Worm (Caenorhabditis elegans): Measurements from ENCODE around the gene fbxa-209.

fbxa-209 gene

DNA sequence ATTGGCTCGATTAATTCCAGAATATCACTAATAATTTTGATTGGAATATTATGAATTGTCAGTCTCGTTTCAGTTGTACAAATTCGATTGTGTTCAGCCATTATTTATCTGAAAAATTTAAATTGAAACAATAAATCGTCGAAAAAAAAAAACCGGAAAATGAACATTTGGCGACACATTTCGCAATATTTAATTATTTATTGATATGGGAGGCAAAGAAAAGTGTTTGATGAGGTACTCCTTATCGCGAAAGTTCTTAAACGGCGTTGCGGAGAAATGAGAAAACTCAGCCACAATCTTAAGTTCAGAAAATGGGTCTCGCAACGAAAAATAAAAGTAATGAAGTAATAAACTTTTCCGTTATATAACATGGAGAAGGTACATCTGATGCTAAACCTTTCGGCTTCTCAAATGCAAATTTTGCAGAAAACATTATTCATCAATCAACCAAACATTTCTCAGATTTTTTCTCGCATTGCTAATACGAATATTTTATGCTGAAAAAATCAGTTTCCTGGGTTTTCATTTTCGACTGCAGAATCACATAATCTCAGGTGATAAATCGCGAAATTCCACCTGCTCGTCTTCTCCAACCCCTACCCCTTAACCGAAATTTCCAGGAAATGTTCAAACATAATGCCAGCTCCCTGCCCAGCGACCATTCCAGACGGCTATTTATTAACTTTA is 27.0 kb downstream of the fbxa-209 start, which contains the start of the genes T06E6.15 and sri-7:
T06E6.15 (minus strand) TSS at position 101 of the 687 bp plus-strand sequence.
sri-7 (plus strand) TSS at position 637 of the 687 bp plus-strand sequence.
- TF ChIP-seq bed-2 (GFP tag; IDR thresholded peaks at IDR 0.05): no peak
- TF ChIP-seq F37B4.10 (GFP tag; IDR thresholded peaks at IDR 0.05): no peak
- no peak for TF ChIP-seq nhr-120 (GFP tag; IDR thresholded peaks at IDR 0.05)
- no peak for TF ChIP-seq F49E8.2 (tag; optimal IDR thresholded peaks at IDR 0.05; ENCODE audit: insufficient read depth)
- TF ChIP-seq hmg-20 (GFP tag; IDR thresholded peaks at IDR 0.05): no peak

- no peak for TF ChIP-seq hmg-20 (GFP tag; IDR thresholded peaks at IDR 0.05)
- TF ChIP-seq attf-5 (GFP tag; optimal IDR thresholded peaks at IDR 0.05): no peak
- TF ChIP-seq nhr-27 (tag; optimal IDR thresholded peaks at IDR 0.05): no peak
- TF ChIP-seq ceh-27 (GFP tag; optimal IDR thresholded peaks at IDR 0.05): no peak
- no peak for TF ChIP-seq egl-44 (GFP tag; IDR thresholded peaks at IDR 0.05)
- TF ChIP-seq F33H1.4 (GFP tag; IDR thresholded peaks at IDR 0.05): no peak
- TF ChIP-seq mel-28 (tag; optimal IDR thresholded peaks at IDR 0.05; ENCODE audit: borderline replicate concordance): no peak
Observed at ce11 chrV:15398728-15399127, 28.1 kb downstream of the fbxa-209 start, which contains the start of gene fbxa-199. Gene fbxa-199 (minus strand): TSS chrV:15398828.

- TF ChIP-seq madf-3 (GFP tag; IDR thresholded peaks at IDR 0.05): 0 out of 2 replicates have a peak, but pooled peaks have one; percentile 16
- peak; percentile 76 for TF ChIP-seq attf-6 (GFP tag; IDR thresholded peaks at IDR 0.05)
- no peak for TF ChIP-seq lin-40 (tag; optimal IDR thresholded peaks at IDR 0.05)
- TF ChIP-seq die-1 (tag; optimal IDR thresholded peaks at IDR 0.05): no peak
- no peak for TF ChIP-seq dox-1 (GFP tag; IDR thresholded peaks at IDR 0.05)
- no peak for TF ChIP-seq aptf-3 (GFP tag; IDR thresholded peaks at IDR 0.05)
- TF ChIP-seq ccch-3 (GFP tag; optimal IDR thresholded peaks at IDR 0.05): no peak
- no peak for TF ChIP-seq lag-1 (GFP tag; IDR thresholded peaks at IDR 0.05)
- peak; percentile 51 for TF ChIP-seq xnd-1 (tag; optimal IDR thresholded peaks at IDR 0.05)
- TF ChIP-seq bed-2 (GFP tag; IDR thresholded peaks at IDR 0.05): no peak
- no peak for TF ChIP-seq snpc-1.3 (tag; optimal IDR thresholded peaks at IDR 0.05; ENCODE audit: insufficient read depth)
- no peak for TF ChIP-seq attf-3 (GFP tag; conservative IDR thresholded peaks at IDR 0.05)
- no peak for TF ChIP-seq ceh-79 (tag; optimal IDR thresholded peaks at IDR 0.05)
- TF ChIP-seq C06A6.2 (GFP tag; conservative IDR thresholded peaks at IDR 0.05): no peak
- no peak for TF ChIP-seq F33H1.4 (GFP tag; IDR thresholded peaks at IDR 0.05)
- peak; percentile 37 for TF ChIP-seq lsl-1 (GFP tag; optimal IDR thresholded peaks at IDR 0.05)
- TF ChIP-seq repo-1 (tag; optimal IDR thresholded peaks at IDR 0.05): no peak
- no peak for TF ChIP-seq F22D6.2 (tag; optimal IDR thresholded peaks at IDR 0.05)
- TF ChIP-seq nfyb-1 (GFP tag; IDR thresholded peaks at IDR 0.05): no peak
- no peak for TF ChIP-seq mel-28 (tag; optimal IDR thresholded peaks at IDR 0.05; ENCODE audit: borderline replicate concordance)
- TF ChIP-seq nhr-90 (tag; optimal IDR thresholded peaks at IDR 0.05): no peak
- peak; percentile 83 for TF ChIP-seq hsf-1 (GFP tag; IDR thresholded peaks at IDR 0.05)
- no peak for TF ChIP-seq ZK185.1 (tag; optimal IDR thresholded peaks at IDR 0.05; ENCODE audit: poor library complexity, severe bottlenecking)
- TF ChIP-seq snpc-4 (GFP tag; optimal IDR thresholded peaks at IDR 0.05): peak; percentile 29
- no peak for TF ChIP-seq snpc-4 (tag; optimal IDR thresholded peaks at IDR 0.05)
- no peak for TF ChIP-seq ztf-6 (GFP tag; IDR thresholded peaks at IDR 0.05)
- peak; percentile 25; the same call in 1 of the 2 replicates for TF ChIP-seq pbrm-1 (GFP tag; IDR thresholded peaks at IDR 0.05)
- no peak for TF ChIP-seq Y56A3A.18 (GFP tag; IDR thresholded peaks at IDR 0.05)
- no peak for TF ChIP-seq sptf-2 (GFP tag; optimal IDR thresholded peaks at IDR 0.05)
- no peak for TF ChIP-seq F52B5.7 (tag; optimal IDR thresholded peaks at IDR 0.05)
- peak; percentile 37 for TF ChIP-seq him-1 (tag; optimal IDR thresholded peaks at IDR 0.05)
- TF ChIP-seq hlh-26 (GFP tag; conservative IDR thresholded peaks at IDR 0.05): no peak
- TF ChIP-seq Y95B8A.8 (GFP tag; IDR thresholded peaks at IDR 0.05): peak; percentile 56; the same call in 1 of the 2 replicates
- TF ChIP-seq hmg-1.2 (GFP tag; IDR thresholded peaks at IDR 0.05): no peak; the same call in 1 of the 2 replicates
- TF ChIP-seq B0019.2 (GFP tag; conservative IDR thresholded peaks at IDR 0.05): no peak
- no peak for TF ChIP-seq nhr-120 (GFP tag; IDR thresholded peaks at IDR 0.05)
Observed at ce11 chrV:15397139-15397538, 29.7 kb downstream of the fbxa-209 start.
